Fruit fly (Drosophila melanogaster) whole organism, embryonic: ENCODE measurements around the gene CG11353.

Experiments
- CG12744 ChIP-seq: fragments of 200-800 bp; sonication (Bioruptor generic); optimal IDR thresholded peaks from 2 replicates; lab custom pipeline; 2016; ENCODE audit warnings: missing biosample characterization, missing genetic modification characterization
- CG17568 ChIP-seq: fragments of 200-800 bp; sonication (Bioruptor generic); optimal IDR thresholded peaks from 2 replicates; lab custom pipeline; 2018; ENCODE audit warnings: missing biosample characterization, mild to moderate bottlenecking, missing genetic modification characterization, moderate library complexity
- CG7839 ChIP-seq: fragments of 200-800 bp; sonication (Bioruptor generic); optimal IDR thresholded peaks from 3 replicates; lab custom pipeline; 2018; ENCODE audit warnings: missing biosample characterization, mild to moderate bottlenecking, missing genetic modification characterization, moderate library complexity
- CG9876 ChIP-seq: fragments of 200-800 bp; sonication (Bioruptor generic); optimal IDR thresholded peaks from 2 replicates; lab custom pipeline; 2016; ENCODE audit warnings: missing biosample characterization, missing genetic modification characterization
- Eip74EF ChIP-seq, 2 experiments: fragments of 200-800 bp in 1 of 2; fragments of >200 bp in 1 of 2; sonication (Bioruptor generic) in 1 of 2; optimal IDR thresholded peaks; 2 replicates each; lab custom pipeline; 2017 to 2019; ENCODE audit warnings: missing biosample characterization in 2 of 2, missing genetic modification characterization in 2 of 2, mild to moderate bottlenecking in 1 of 2, moderate library complexity in 1 of 2
- HLH54F ChIP-seq: fragments of 200-800 bp; sonication (Bioruptor generic); optimal IDR thresholded peaks from 3 replicates; lab custom pipeline; 2016; ENCODE audit warnings: missing biosample characterization, missing genetic modification characterization
- Hsf ChIP-seq: fragments of 200-800 bp; sonication (Bioruptor generic); optimal IDR thresholded peaks from 3 replicates; lab custom pipeline; 2016; ENCODE audit warnings: missing biosample characterization, missing genetic modification characterization
- Oaz ChIP-seq: fragments of 200-800 bp; sonication (Bioruptor generic); IDR thresholded peaks from 2 replicates; pipeline ENCODE4 v1.3.6; 2022; ENCODE audit warnings: missing biosample characterization, missing genetic modification characterization
- chif ChIP-seq, 2 experiments: fragments of 200-800 bp; sonication (Bioruptor generic); optimal IDR thresholded peaks; 3 replicates each; lab custom pipeline; 2016; ENCODE audit warnings: missing biosample characterization in 2 of 2, missing genetic modification characterization in 2 of 2
- pan ChIP-seq, 4 experiments: fragments of >200 bp in 3 of 4; fragments of 200-800 bp in 1 of 4; sonication (Bioruptor generic) in 1 of 4; optimal IDR thresholded peaks in 3 of 4; IDR thresholded peaks in 1 of 4; 2 replicates each; pipeline versions ENCODE4 v1.3.6 to Lab custom; 2017 to 2022; ENCODE audit warnings: missing biosample characterization in 2 of 4, missing genetic modification characterization in 2 of 4, mixed read lengths in 1 of 4
- ro ChIP-seq: fragments of 200-800 bp; sonication (Bioruptor generic); IDR thresholded peaks from 2 replicates; pipeline ENCODE4 v1.3.6; 2022; ENCODE audit warnings: missing biosample characterization, missing genetic modification characterization

dm6 chr3L:4544633-4545032 lies 11.7 kb downstream of the CG11353 start:
- no peak for TF ChIP-seq ro (GFP tag; lab: Robert Waterston, UW)
- TF ChIP-seq CG17568 (GFP tag; lab: Kevin White, UChicago) = no peak
- TF ChIP-seq Hsf (GFP tag; lab: Kevin White, UChicago) = no peak
- no peak for TF ChIP-seq chif (GFP tag; optimal IDR thresholded peaks at IDR 0.05; lab: Kevin White, UChicago)
- no peak for TF ChIP-seq CG9876
- no peak for TF ChIP-seq Oaz
- no peak for TF ChIP-seq CG12744 (GFP tag; lab: Kevin White, UChicago)
- no peak for TF ChIP-seq HLH54F (GFP tag; lab: Kevin White, UChicago)
- TF ChIP-seq CG7839 (tag; lab: Kevin White, UChicago) = no peak
- no peak for TF ChIP-seq pan (optimal IDR thresholded peaks at IDR 0.05; lab: Kevin White, UChicago)
- no peak for TF ChIP-seq pan (GFP tag; optimal IDR thresholded peaks at IDR 0.05 in 1 of 2, IDR thresholded peaks at IDR 0.05 in 1 of 2)
- TF ChIP-seq Eip74EF (GFP tag; optimal IDR thresholded peaks at IDR 0.05; lab: Kevin White, UChicago) = no peak
